Worm (Caenorhabditis elegans): ENCODE data around the gene ckc-1.

Gene ckc-1

DNA sequence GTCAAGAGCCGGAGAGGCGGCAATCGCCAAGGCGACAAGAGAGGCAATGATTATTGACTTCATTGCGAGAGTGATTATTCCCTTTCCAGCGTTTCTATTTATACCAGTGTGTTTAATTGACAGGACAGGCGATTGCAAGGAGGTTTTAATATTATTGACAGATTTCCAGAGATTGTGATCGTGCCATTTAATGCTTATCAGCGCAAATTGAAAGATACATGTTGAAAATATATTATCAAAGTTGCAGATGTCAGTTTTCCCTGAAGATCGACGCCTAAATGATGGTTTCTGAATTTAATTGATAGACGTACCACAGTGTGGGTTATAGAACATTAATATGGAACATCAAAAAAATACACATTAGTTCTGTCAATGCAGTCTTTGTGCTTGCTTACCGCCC lies 12.5 kb upstream of the ckc-1 start, which contains the start of gene vit-4:
Gene vit-4, minus strand, starts transcription at position 63 of the 400 bp plus-strand sequence.
- no peak for TF ChIP-seq unc-130 (GFP tag; optimal IDR thresholded peaks at IDR 0.05)
- TF ChIP-seq arid-1 (GFP tag; conservative IDR thresholded peaks at IDR 0.05) = no peak
- TF ChIP-seq R02D3.7 (tag; optimal IDR thresholded peaks at IDR 0.05) = no peak
- no peak for TF ChIP-seq attf-4 (tag; optimal IDR thresholded peaks at IDR 0.05)
- TF ChIP-seq dmd-6 (GFP tag; IDR thresholded peaks at IDR 0.05) = peak; percentile 93
- TF ChIP-seq mxl-3 (GFP tag; optimal IDR thresholded peaks at IDR 0.05) = no peak
- no peak for TF ChIP-seq lin-1 (GFP tag; IDR thresholded peaks at IDR 0.05)
- TF ChIP-seq nhr-77 (tag; optimal IDR thresholded peaks at IDR 0.05) = no peak
- no peak for TF ChIP-seq set-16 (GFP tag; IDR thresholded peaks at IDR 0.05)
- TF ChIP-seq tra-1 (GFP tag; IDR thresholded peaks at IDR 0.05) = peak; percentile 77; the same call in 1 of the 2 replicates

DNA sequence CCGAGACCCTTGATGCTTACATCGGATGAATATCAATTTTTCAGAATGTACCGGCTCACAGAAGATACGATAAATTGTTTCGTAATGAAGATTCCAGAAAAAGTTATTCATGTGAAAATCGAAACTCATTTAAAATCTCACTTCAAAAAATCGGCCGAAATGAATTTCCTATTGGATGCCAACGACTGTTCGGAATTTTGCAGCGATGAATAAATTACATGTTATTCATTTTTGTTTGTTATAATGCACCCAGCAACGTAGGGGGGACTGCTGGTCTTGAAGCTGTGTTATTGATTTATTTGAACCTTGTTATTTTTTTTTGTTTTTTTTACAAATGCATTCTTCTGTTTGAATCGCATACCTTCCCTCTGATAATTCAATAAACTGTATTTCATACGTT lies 9.6 kb upstream of the ckc-1 start:
- TF ChIP-seq zfp-2 (tag; optimal IDR thresholded peaks at IDR 0.05) = no peak
- peak; percentile 77 for TF ChIP-seq zfp-3 (GFP tag; conservative IDR thresholded peaks at IDR 0.05)

DNA sequence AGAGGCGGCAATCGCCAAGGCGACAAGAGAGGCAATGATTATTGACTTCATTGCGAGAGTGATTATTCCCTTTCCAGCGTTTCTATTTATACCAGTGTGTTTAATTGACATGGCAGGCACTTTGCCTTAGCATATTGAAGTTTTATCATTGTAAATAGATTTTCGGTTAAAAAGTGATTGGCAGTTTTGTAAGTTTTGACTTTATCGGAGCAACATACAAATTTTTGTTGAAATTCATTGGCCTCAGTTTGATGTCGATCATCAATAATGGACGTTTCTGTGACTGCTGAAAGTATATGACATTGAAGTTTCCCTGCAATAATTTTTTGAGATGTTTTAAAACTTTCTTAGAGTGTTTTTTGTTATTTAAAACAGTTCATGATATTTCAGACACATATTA lies 3.9 kb upstream of the ckc-1 start, which contains the start of gene vit-3:
Gene vit-3, minus strand, starts transcription at position 60 of the 400 bp plus-strand sequence.
- TF ChIP-seq F26F4.8 (GFP tag; conservative IDR thresholded peaks at IDR 0.05) (no peak), unc-62 (GFP tag; optimal IDR thresholded peaks at IDR 0.05 in 1 of 2) (no peak), unc-62 (tag; optimal IDR thresholded peaks at IDR 0.05) (no peak), gei-8 (GFP tag; optimal IDR thresholded peaks at IDR 0.05) (no peak), ztf-11 (tag; optimal IDR thresholded peaks at IDR 0.05) (no peak), madf-5 (GFP tag; IDR thresholded peaks at IDR 0.05) (no peak), saeg-2 (GFP tag; IDR thresholded peaks at IDR 0.05) (no peak), T20F7.1 (GFP tag; optimal IDR thresholded peaks at IDR 0.05) (peak; percentile 0), duxl-1 (tag; optimal IDR thresholded peaks at IDR 0.05; ENCODE audit: poor library complexity) (no peak), spr-1 (tag; optimal IDR thresholded peaks at IDR 0.05) (no peak), nhr-11 (tag; optimal IDR thresholded peaks at IDR 0.05) (no peak), tra-1 (GFP tag; IDR thresholded peaks at IDR 0.05) (peak; percentile 96), Y5F2A.4 (GFP tag; optimal IDR thresholded peaks at IDR 0.05) (no peak), lir-3 (tag; optimal IDR thresholded peaks at IDR 0.05) (no peak), unc-130 (GFP tag; optimal IDR thresholded peaks at IDR 0.05) (no peak), set-16 (GFP tag; IDR thresholded peaks at IDR 0.05) (no peak), nhr-48 (tag; optimal IDR thresholded peaks at IDR 0.05) (no peak), nhr-6 (tag; optimal IDR thresholded peaks at IDR 0.05) (no peak), hmg-1.1 (GFP tag; IDR thresholded peaks at IDR 0.05) (no peak), Y48G9A.11 (GFP tag; IDR thresholded peaks at IDR 0.05) (no peak), R02D3.7 (tag; optimal IDR thresholded peaks at IDR 0.05) (no peak), tag-97 (GFP tag; IDR thresholded peaks at IDR 0.05) (no peak), dmd-6 (GFP tag; IDR thresholded peaks at IDR 0.05) (peak; percentile 97), zfp-3 (GFP tag; conservative IDR thresholded peaks at IDR 0.05) (no peak), pha-4 (GFP tag; IDR thresholded peaks at IDR 0.05) (no peak), pha-4 (tag; optimal IDR thresholded peaks at IDR 0.05) (no peak), pqm-1 (tag; optimal IDR thresholded peaks at IDR 0.05) (no peak)

DNA sequence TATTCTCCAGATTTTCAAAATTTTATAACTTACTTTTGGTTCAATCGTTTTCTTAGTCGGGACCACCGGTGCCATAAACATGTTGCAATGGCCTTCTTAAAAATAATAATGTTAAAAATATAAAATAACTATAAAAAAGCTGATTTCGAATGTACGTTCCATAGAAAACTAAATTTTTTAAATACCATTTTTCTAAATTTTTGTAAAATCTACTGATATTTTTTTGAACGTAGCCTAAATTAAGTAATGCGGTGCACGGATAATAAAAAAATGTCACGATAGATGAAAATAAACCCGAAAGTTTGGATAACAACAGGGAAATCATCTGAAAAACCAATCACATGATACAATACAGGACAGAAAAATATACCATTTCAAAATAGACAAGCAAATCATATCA lies 2.9 kb upstream of the ckc-1 start, which contains the start of gene T27A10.5:
Gene T27A10.5, minus strand, starts transcription at position 101 of the 400 bp plus-strand sequence.
- TF ChIP-seq nhr-77 (tag; optimal IDR thresholded peaks at IDR 0.05) = no peak
- TF ChIP-seq dpl-1 (GFP tag; optimal IDR thresholded peaks at IDR 0.05) = no peak
- no peak for TF ChIP-seq lin-38 (GFP tag; IDR thresholded peaks at IDR 0.05)
- TF ChIP-seq zfp-2 (tag; optimal IDR thresholded peaks at IDR 0.05) = no peak
- no peak for TF ChIP-seq hlh-11 (tag; optimal IDR thresholded peaks at IDR 0.05)
- no peak for TF ChIP-seq mdl-1 (tag; optimal IDR thresholded peaks at IDR 0.05)
- TF ChIP-seq snpc-1.2 (GFP tag; IDR thresholded peaks at IDR 0.05) = no peak
- TF ChIP-seq nhr-25 (tag; optimal IDR thresholded peaks at IDR 0.05; ENCODE audit: borderline replicate concordance, insufficient read depth) = no peak
- no peak for TF ChIP-seq rbr-2 (tag; optimal IDR thresholded peaks at IDR 0.05)
- no peak for TF ChIP-seq ceh-44 (GFP tag; IDR thresholded peaks at IDR 0.05)
- no peak for TF ChIP-seq daf-12 (tag; optimal IDR thresholded peaks at IDR 0.05)
- TF ChIP-seq unc-130 (GFP tag; optimal IDR thresholded peaks at IDR 0.05) = no peak
- no peak for TF ChIP-seq skn-1 (tag; optimal IDR thresholded peaks at IDR 0.05)
- no peak for TF ChIP-seq pha-4 (GFP tag; IDR thresholded peaks at IDR 0.05)
- TF ChIP-seq pha-4 (tag; optimal IDR thresholded peaks at IDR 0.05) = no peak
- TF ChIP-seq zip-2 (tag; optimal IDR thresholded peaks at IDR 0.05) = no peak
